Worm (Caenorhabditis elegans): Measurements from ENCODE around the gene K12B6.4.
A peak's percentile ranks its signal among the peaks of the same experiment; 100 is the strongest.

The K12B6.4 gene

ce11 chrV:6281175-6281574 lies at the start of gene K12B6.4, which contains the start of gene spe-49:
K12B6.4 (minus strand) TSS chrV:6281275.
spe-49 (plus strand) TSS chrV:6281359.
- TF ChIP-seq mab-5 (tag; optimal IDR thresholded peaks at IDR 0.05) (no peak), aly-2 (tag; optimal IDR thresholded peaks at IDR 0.05) (no peak), nhr-129 (tag; optimal IDR thresholded peaks at IDR 0.05) (no peak), sma-3 (GFP tag; optimal IDR thresholded peaks at IDR 0.05) (no peak), C34F6.9 (tag; optimal IDR thresholded peaks at IDR 0.05) (no peak), nhr-23 (tag; optimal IDR thresholded peaks at IDR 0.05) (no peak), nhr-12 (tag; optimal IDR thresholded peaks at IDR 0.05) (no peak), gmeb-1 (tag; optimal IDR thresholded peaks at IDR 0.05) (no peak)

ce11 chrV:6328897-6329296 lies 47.8 kb upstream of the K12B6.4 start, which contains the start of gene T28C12.2:
T28C12.2 (plus strand) TSS chrV:6329197.
- TF ChIP-seq unc-55 (GFP tag; optimal IDR thresholded peaks at IDR 0.05) (no peak), zag-1 (tag; optimal IDR thresholded peaks at IDR 0.05) (no peak), mab-5 (tag; optimal IDR thresholded peaks at IDR 0.05) (no peak), egl-27 (tag; optimal IDR thresholded peaks at IDR 0.05) (no peak), ceh-16 (tag; optimal IDR thresholded peaks at IDR 0.05) (no peak), ztf-1 (GFP tag; conservative IDR thresholded peaks at IDR 0.05) (no peak), blmp-1 (tag; optimal IDR thresholded peaks at IDR 0.05; ENCODE audit: insufficient read depth) (no peak), crh-2 (tag; optimal IDR thresholded peaks at IDR 0.05) (no peak), nhr-21 (tag; optimal IDR thresholded peaks at IDR 0.05) (no peak), ceh-82 (tag; optimal IDR thresholded peaks at IDR 0.05) (no peak), lin-13 (GFP tag; optimal IDR thresholded peaks at IDR 0.05) (no peak), R02D3.7 (tag; optimal IDR thresholded peaks at IDR 0.05) (no peak), skn-1 (tag; optimal IDR thresholded peaks at IDR 0.05) (no peak), nhr-237 (tag; optimal IDR thresholded peaks at IDR 0.05) (no peak), C34F6.9 (tag; optimal IDR thresholded peaks at IDR 0.05) (no peak), nhr-129 (tag; optimal IDR thresholded peaks at IDR 0.05) (no peak), lin-39 (tag; optimal IDR thresholded peaks at IDR 0.05) (no peak)

DNA sequence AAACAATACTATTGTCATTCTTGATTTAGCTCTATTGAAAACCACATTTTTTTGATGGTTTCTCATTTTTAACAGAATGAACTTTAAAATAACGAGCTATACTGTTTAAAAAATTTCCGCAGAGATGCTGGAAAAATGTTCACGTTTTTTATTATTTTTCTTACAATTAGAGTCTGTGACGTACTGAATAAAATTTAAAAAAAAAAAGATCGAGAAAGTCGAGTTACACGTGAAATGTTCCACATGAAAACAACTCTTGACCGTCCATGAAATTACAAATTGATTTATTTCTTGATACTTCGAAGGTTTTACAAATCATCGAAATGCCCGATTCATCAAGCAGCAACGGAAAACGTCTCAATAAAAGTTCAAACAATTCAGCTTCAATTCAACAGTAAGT lies 45.9 kb upstream of the K12B6.4 start, which contains the start of gene fbxa-202:
TSS of gene fbxa-202 (plus strand) at position 301 of the 400 bp plus-strand sequence.
- TF ChIP-seq aly-2 (tag; optimal IDR thresholded peaks at IDR 0.05): no peak
- no peak for TF ChIP-seq elt-3 (tag; optimal IDR thresholded peaks at IDR 0.05)
- no peak for TF ChIP-seq nhr-129 (tag; optimal IDR thresholded peaks at IDR 0.05)

DNA sequence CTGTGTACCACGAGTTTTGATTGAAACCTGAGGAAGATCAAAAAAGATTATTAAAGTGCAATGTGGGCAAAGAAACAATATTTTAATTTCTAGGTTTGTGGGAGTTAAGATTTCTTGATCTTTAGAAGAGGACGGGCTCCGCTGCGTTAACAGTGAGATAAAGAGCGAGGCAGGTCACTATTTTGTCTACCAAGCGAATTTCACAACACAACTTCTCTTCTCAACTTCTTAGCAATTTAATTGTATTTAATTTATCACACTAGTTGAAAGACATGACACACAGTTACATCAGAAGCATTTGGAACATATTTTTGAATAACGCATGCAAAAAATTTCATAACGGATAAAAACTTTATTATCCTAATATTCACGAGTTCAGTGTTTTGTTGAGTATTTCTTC lies 45.3 kb upstream of the K12B6.4 start:
- TF ChIP-seq nhr-21 (tag; optimal IDR thresholded peaks at IDR 0.05) (peak; percentile 8), crh-2 (tag; optimal IDR thresholded peaks at IDR 0.05) (peak; percentile 33), sma-3 (GFP tag; optimal IDR thresholded peaks at IDR 0.05) (peak; percentile 38), unc-39 (tag; optimal IDR thresholded peaks at IDR 0.05) (no peak)

DNA sequence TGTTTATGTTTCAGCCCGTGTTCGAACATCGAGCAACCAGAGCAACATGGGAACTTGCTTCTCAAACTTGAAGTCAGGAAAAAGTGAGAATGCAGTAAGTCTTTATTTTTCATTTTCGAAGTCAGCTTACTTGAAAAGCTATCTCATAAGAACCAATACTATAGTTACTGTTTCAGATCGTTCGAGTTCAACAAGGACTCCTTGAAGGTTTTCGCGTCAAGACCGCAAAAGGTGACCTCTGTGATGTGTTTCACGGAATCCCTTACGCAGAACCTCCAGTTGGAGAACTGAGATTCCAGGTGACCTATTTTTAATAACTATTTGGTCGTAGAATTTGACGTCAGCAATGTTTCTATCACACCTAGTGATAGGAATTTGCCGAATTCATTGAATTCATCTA lies 42.5 kb upstream of the K12B6.4 start:
- TF ChIP-seq R02D3.7 (tag; optimal IDR thresholded peaks at IDR 0.05) (no peak), mab-5 (tag; optimal IDR thresholded peaks at IDR 0.05) (no peak), ceh-82 (tag; optimal IDR thresholded peaks at IDR 0.05) (no peak), nhr-23 (tag; optimal IDR thresholded peaks at IDR 0.05) (no peak), nhr-12 (tag; optimal IDR thresholded peaks at IDR 0.05) (no peak), fos-1 (tag; optimal IDR thresholded peaks at IDR 0.05) (no peak), ztf-11 (tag; optimal IDR thresholded peaks at IDR 0.05) (no peak), nhr-129 (tag; optimal IDR thresholded peaks at IDR 0.05) (no peak), skn-1 (tag; optimal IDR thresholded peaks at IDR 0.05) (no peak), egl-27 (tag; optimal IDR thresholded peaks at IDR 0.05) (no peak), F13H6.1 (tag; optimal IDR thresholded peaks at IDR 0.05) (no peak), ztf-4 (tag; optimal IDR thresholded peaks at IDR 0.05) (no peak), snpc-4 (tag; optimal IDR thresholded peaks at IDR 0.05) (no peak), ztf-1 (GFP tag; conservative IDR thresholded peaks at IDR 0.05) (no peak)

DNA sequence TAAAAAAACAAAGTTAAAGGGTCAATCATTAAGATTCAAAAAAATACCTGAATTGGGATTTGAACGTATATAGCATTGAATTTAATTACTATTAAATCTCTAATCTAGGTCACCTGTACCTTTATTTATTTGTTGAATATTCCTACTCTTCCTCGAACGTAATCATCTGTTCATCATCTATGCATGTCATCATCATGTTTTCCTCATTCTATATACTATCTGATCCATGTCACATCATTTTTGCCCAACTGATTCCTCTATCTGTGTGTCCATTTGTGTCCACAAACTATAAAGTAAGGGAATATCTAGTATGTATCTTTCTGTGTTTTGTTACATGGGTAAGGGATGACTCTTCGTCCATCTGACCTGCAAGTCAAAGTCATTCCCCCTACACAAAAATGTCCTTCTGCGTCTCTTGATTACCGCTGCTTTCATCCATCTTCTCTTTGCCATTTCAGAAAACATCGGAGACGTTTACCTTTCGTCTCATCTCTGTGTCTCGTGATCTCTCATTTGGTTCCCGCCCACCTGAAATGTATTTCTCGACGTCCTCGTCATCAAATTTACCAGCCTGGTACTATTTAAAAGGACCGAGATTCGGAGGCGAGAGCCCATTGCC lies 41.8 kb upstream of the K12B6.4 start:
- TF ChIP-seq ztf-4 (tag; optimal IDR thresholded peaks at IDR 0.05) (peak; percentile 15), fos-1 (tag; optimal IDR thresholded peaks at IDR 0.05) (peak; percentile 14), sem-4 (tag; optimal IDR thresholded peaks at IDR 0.05) (no peak), alr-1 (tag; optimal IDR thresholded peaks at IDR 0.05) (no peak), sma-9 (GFP tag; optimal IDR thresholded peaks at IDR 0.05) (peak; percentile 69), sma-9 (tag; optimal IDR thresholded peaks at IDR 0.05) (no peak), snpc-4 (tag; optimal IDR thresholded peaks at IDR 0.05) (no peak), crh-2 (tag; optimal IDR thresholded peaks at IDR 0.05) (peak; percentile 3), lsy-2 (tag; optimal IDR thresholded peaks at IDR 0.05) (no peak), gmeb-1 (tag; optimal IDR thresholded peaks at IDR 0.05) (no peak), nhr-129 (tag; optimal IDR thresholded peaks at IDR 0.05) (peak; percentile 52), lin-39 (tag; optimal IDR thresholded peaks at IDR 0.05) (no peak), lin-11 (tag; optimal IDR thresholded peaks at IDR 0.05) (no peak), F13H6.1 (tag; optimal IDR thresholded peaks at IDR 0.05) (no peak), unc-62 (GFP tag; optimal IDR thresholded peaks at IDR 0.05) (no peak), nhr-77 (tag; optimal IDR thresholded peaks at IDR 0.05) (no peak), egl-27 (tag; optimal IDR thresholded peaks at IDR 0.05) (no peak), Y55F3AM.14 (GFP tag; optimal IDR thresholded peaks at IDR 0.05) (no peak), unc-39 (tag; optimal IDR thresholded peaks at IDR 0.05) (no peak), elt-1 (tag; optimal IDR thresholded peaks at IDR 0.05) (no peak), nhr-25 (tag; optimal IDR thresholded peaks at IDR 0.05) (peak; percentile 75), nhr-10 (tag; optimal IDR thresholded peaks at IDR 0.05) (no peak), skn-1 (tag; optimal IDR thresholded peaks at IDR 0.05) (no peak)
